Fruit fly (Drosophila melanogaster) whole organism, embryonic: ENCODE measurements around the gene CG46441.

Experiments used
- CG10565 ChIP-seq: fragments of 200-800 bp; sonication (Bioruptor generic); optimal IDR thresholded peaks from 3 replicates; lab custom pipeline; 2016; ENCODE audit warnings: missing biosample characterization, mild to moderate bottlenecking, missing genetic modification characterization
- CG8765 ChIP-seq: fragments of 200-800 bp; sonication (Bioruptor generic); IDR thresholded peaks from 2 replicates; pipeline ENCODE4 v1.3.6; 2022; ENCODE audit warnings: missing biosample characterization, missing genetic modification characterization
- oc ChIP-seq: fragments of 200-800 bp; sonication (Bioruptor generic); optimal IDR thresholded peaks from 2 replicates; lab custom pipeline; 2018; ENCODE audit warnings: missing biosample characterization, mild to moderate bottlenecking, missing genetic modification characterization, moderate library complexity

DNA sequence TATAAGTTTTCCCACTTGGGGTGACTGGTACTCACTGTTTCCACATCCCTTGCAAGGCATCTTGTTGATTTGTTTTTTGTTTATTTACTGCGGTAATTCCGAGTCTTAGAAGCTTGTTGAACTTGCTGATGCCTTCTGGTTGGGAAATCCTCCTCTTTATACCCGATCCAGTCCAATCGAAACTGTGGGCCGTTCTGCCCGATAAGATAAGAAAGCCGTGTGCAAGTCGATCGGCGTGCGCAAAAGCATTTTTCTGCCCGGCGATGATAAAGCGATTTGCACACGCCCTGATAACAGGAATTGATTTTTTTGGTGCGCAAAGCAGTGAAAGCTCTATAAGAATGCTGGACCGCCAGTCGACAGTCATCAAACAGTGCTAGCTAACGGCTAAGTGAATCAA is 32.8 kb upstream of the CG46441 start, which contains the start of the genes MtnE and MtnD:
- TF ChIP-seq CG10565 (GFP tag; lab: Kevin White, UChicago) (no peak), CG8765 (no peak), oc (no peak)
